Worm (Caenorhabditis elegans) whole organism, L2 larva: ENCODE results near the gene F53H1.4.

Experiments
- C34F6.9 ChIP-seq: fragments of 150-350 bp; optimal IDR thresholded peaks from 2 replicates; lab custom pipeline; 2014; ENCODE audit warnings: missing biosample characterization, missing genetic modification characterization
- F13H6.1 ChIP-seq: sonication (generic microtip); optimal IDR thresholded peaks from 2 replicates; lab custom pipeline; 2016; ENCODE audit warnings: missing genetic modification characterization, missing compliant biosample characterization
- R02D3.7 ChIP-seq: fragments of 150-350 bp; optimal IDR thresholded peaks from 2 replicates; lab custom pipeline; 2014; ENCODE audit warnings: missing biosample characterization, missing genetic modification characterization
- Y55F3AM.14 ChIP-seq: fragments of 200-800 bp; sonication (Bioruptor generic); optimal IDR thresholded peaks from 2 replicates; lab custom pipeline; 2018; ENCODE audit warnings: mild to moderate bottlenecking, missing genetic modification characterization, missing compliant biosample characterization
- ZK546.5 ChIP-seq: sonication (generic microtip); optimal IDR thresholded peaks from 2 replicates; lab custom pipeline; 2017; ENCODE audit warnings: missing biosample characterization, missing genetic modification characterization
- alr-1 ChIP-seq: fragments of 150-350 bp; optimal IDR thresholded peaks from 2 replicates; lab custom pipeline; 2014; ENCODE audit warnings: missing biosample characterization, missing genetic modification characterization
- aly-2 ChIP-seq: fragments of 150-350 bp; optimal IDR thresholded peaks from 2 replicates; lab custom pipeline; 2014; ENCODE audit warnings: missing biosample characterization, missing genetic modification characterization
- ama-1 ChIP-seq: fragments of 150-350 bp; optimal IDR thresholded peaks from 2 replicates; lab custom pipeline; 2018; ENCODE audit warnings: inconsistent platforms
- blmp-1 ChIP-seq: sonication (generic microtip); optimal IDR thresholded peaks from 2 replicates; lab custom pipeline; 2017; ENCODE audit warnings: missing genetic modification characterization, mild to moderate bottlenecking, missing compliant biosample characterization, antibody characterized with exemption, moderate library complexity; ENCODE audit not compliant: insufficient read depth
- ceh-16 ChIP-seq: fragments of 150-350 bp; optimal IDR thresholded peaks from 2 replicates; lab custom pipeline; 2014; ENCODE audit warnings: missing biosample characterization, missing genetic modification characterization
- ceh-82 ChIP-seq: fragments of 150-350 bp; optimal IDR thresholded peaks from 2 replicates; lab custom pipeline; 2014; ENCODE audit warnings: missing biosample characterization, missing genetic modification characterization
- crh-2 ChIP-seq: sonication (generic microtip); optimal IDR thresholded peaks from 2 replicates; lab custom pipeline; 2017; ENCODE audit warnings: missing biosample characterization, missing genetic modification characterization
- egl-27 ChIP-seq: sonication (generic microtip); optimal IDR thresholded peaks from 3 replicates; lab custom pipeline; 2017; ENCODE audit warnings: missing biosample characterization, missing genetic modification reagents, missing genetic modification characterization
- elt-1 ChIP-seq: fragments of 150-350 bp; optimal IDR thresholded peaks from 2 replicates; lab custom pipeline; 2014; ENCODE audit warnings: missing biosample characterization, missing genetic modification characterization
- elt-3 ChIP-seq: sonication (generic microtip); optimal IDR thresholded peaks from 2 replicates; lab custom pipeline; 2017; ENCODE audit warnings: missing biosample characterization, missing genetic modification characterization
- fos-1 ChIP-seq: fragments of 150-350 bp; optimal IDR thresholded peaks from 2 replicates; lab custom pipeline; 2014; ENCODE audit warnings: missing biosample characterization, missing genetic modification characterization
- gmeb-1 ChIP-seq: fragments of 150-350 bp; optimal IDR thresholded peaks from 2 replicates; lab custom pipeline; 2014; ENCODE audit warnings: missing biosample characterization, missing genetic modification characterization
- lin-13 ChIP-seq: fragments of 150-350 bp; optimal IDR thresholded peaks from 2 replicates; lab custom pipeline; 2014; ENCODE audit warnings: missing biosample characterization, missing genetic modification reagents, missing genetic modification characterization
- lin-39 ChIP-seq: fragments of 150-350 bp; optimal IDR thresholded peaks from 2 replicates; lab custom pipeline; 2014; ENCODE audit warnings: missing biosample characterization, missing genetic modification reagents, missing genetic modification characterization
- lsy-2 ChIP-seq, 2 experiments: fragments of 150-350 bp in 1 of 2; sonication (generic microtip) in 1 of 2; optimal IDR thresholded peaks; 2 replicates each; lab custom pipeline; 2014 to 2017; ENCODE audit warnings: missing biosample characterization in 2 of 2, missing genetic modification characterization in 2 of 2
- mab-5 ChIP-seq: fragments of 150-350 bp; optimal IDR thresholded peaks from 2 replicates; lab custom pipeline; 2014; ENCODE audit warnings: missing biosample characterization, missing genetic modification characterization
- mbf-1 ChIP-seq: sonication (generic microtip); optimal IDR thresholded peaks from 2 replicates; lab custom pipeline; 2017; ENCODE audit warnings: missing biosample characterization, missing genetic modification characterization
- mdl-1 ChIP-seq, 2 experiments: fragments of 150-350 bp in 1 of 2; sonication (generic microtip) in 1 of 2; optimal IDR thresholded peaks; 2 replicates each; lab custom pipeline; 2017; ENCODE audit warnings: missing biosample characterization in 2 of 2, missing genetic modification characterization in 2 of 2
- nhr-10 ChIP-seq: sonication (generic microtip); optimal IDR thresholded peaks from 2 replicates; lab custom pipeline; 2017; ENCODE audit warnings: missing biosample characterization, missing genetic modification characterization
- nhr-11 ChIP-seq: fragments of 150-350 bp; optimal IDR thresholded peaks from 2 replicates; lab custom pipeline; 2014; ENCODE audit warnings: missing biosample characterization, missing genetic modification characterization
- nhr-12 ChIP-seq: fragments of 150-350 bp; optimal IDR thresholded peaks from 2 replicates; lab custom pipeline; 2014; ENCODE audit warnings: missing biosample characterization, missing genetic modification characterization
- nhr-21 ChIP-seq: fragments of 150-350 bp; optimal IDR thresholded peaks from 2 replicates; lab custom pipeline; 2014; ENCODE audit warnings: missing biosample characterization, missing genetic modification characterization
- nhr-23 ChIP-seq: fragments of 150-350 bp; optimal IDR thresholded peaks from 2 replicates; lab custom pipeline; 2014; ENCODE audit warnings: missing biosample characterization, missing genetic modification reagents, missing genetic modification characterization
- nhr-237 ChIP-seq: fragments of 150-350 bp; optimal IDR thresholded peaks from 2 replicates; lab custom pipeline; 2014; ENCODE audit warnings: missing biosample characterization, missing genetic modification characterization
- nhr-25 ChIP-seq: fragments of 150-350 bp; sonication (generic microtip); optimal IDR thresholded peaks from 3 replicates; lab custom pipeline; 2014; ENCODE audit warnings: missing biosample characterization, missing genetic modification characterization
- nhr-6 ChIP-seq: fragments of 150-350 bp; optimal IDR thresholded peaks from 2 replicates; lab custom pipeline; 2014; ENCODE audit warnings: missing biosample characterization, missing genetic modification characterization
- nhr-77 ChIP-seq: fragments of 150-350 bp; optimal IDR thresholded peaks from 2 replicates; lab custom pipeline; 2014; ENCODE audit warnings: missing biosample characterization, missing genetic modification characterization
- peb-1 ChIP-seq: fragments of 150-350 bp; optimal IDR thresholded peaks from 2 replicates; lab custom pipeline; 2014; ENCODE audit warnings: missing biosample characterization, missing genetic modification characterization
- sem-4 ChIP-seq: fragments of 150-350 bp; optimal IDR thresholded peaks from 2 replicates; lab custom pipeline; 2014; ENCODE audit warnings: missing biosample characterization, missing genetic modification reagents, missing genetic modification characterization
- skn-1 ChIP-seq: sonication (generic microtip); optimal IDR thresholded peaks from 2 replicates; lab custom pipeline; 2017; ENCODE audit warnings: missing biosample characterization, missing genetic modification characterization
- sma-3 ChIP-seq: sonication (generic microtip); optimal IDR thresholded peaks from 2 replicates; lab custom pipeline; 2016; ENCODE audit warnings: missing genetic modification reagents, missing genetic modification characterization, missing compliant biosample characterization
- sma-9 ChIP-seq, 2 experiments: fragments of 150-350 bp in 1 of 2; sonication (generic microtip) in 1 of 2; optimal IDR thresholded peaks; 2 replicates each; lab custom pipeline; 2014 to 2016; ENCODE audit warnings: missing genetic modification characterization in 2 of 2, mild to moderate bottlenecking in 1 of 2, missing biosample characterization in 1 of 2, missing compliant biosample characterization in 1 of 2, missing genetic modification reagents in 1 of 2, moderate library complexity in 1 of 2
- snpc-4 ChIP-seq: fragments of 150-350 bp; optimal IDR thresholded peaks from 2 replicates; lab custom pipeline; 2014; ENCODE audit warnings: missing biosample characterization, missing genetic modification characterization
- unc-39 ChIP-seq: fragments of 150-350 bp; optimal IDR thresholded peaks from 2 replicates; lab custom pipeline; 2014; ENCODE audit warnings: missing biosample characterization, missing genetic modification characterization
- unc-55 ChIP-seq: fragments of 150-350 bp; sonication (generic microtip); optimal IDR thresholded peaks from 3 replicates; lab custom pipeline; 2014; ENCODE audit warnings: missing biosample characterization, missing genetic modification reagents, missing genetic modification characterization
- zag-1 ChIP-seq: fragments of 150-350 bp; optimal IDR thresholded peaks from 2 replicates; lab custom pipeline; 2014; ENCODE audit warnings: missing biosample characterization, missing genetic modification characterization
- ztf-4 ChIP-seq: fragments of 150-350 bp; optimal IDR thresholded peaks from 2 replicates; lab custom pipeline; 2014; ENCODE audit warnings: missing biosample characterization, missing genetic modification characterization

Gene F53H1.4

ce11 chrIV:1260474-1260873 is 49.5 kb upstream of the F53H1.4 start:
- TF ChIP-seq snpc-4 (tag; lab: Kevin White, UChicago) (peak; percentile 42), Y55F3AM.14 (GFP tag; lab: Kevin White, UChicago) (no peak), mbf-1 (tag; lab: Kevin White, UChicago) (no peak), ama-1 (lab: Kevin White, UChicago) (no peak), sma-9 (GFP tag; optimal IDR thresholded peaks at IDR 0.05; lab: Kevin White, UChicago) (no peak), sma-9 (tag; optimal IDR thresholded peaks at IDR 0.05; lab: Kevin White, UChicago) (no peak)

- TF ChIP-seq nhr-237 (tag; lab: Kevin White, UChicago) (no peak), lin-13 (no peak), unc-39 (tag; lab: Kevin White, UChicago) (no peak), blmp-1 (tag; lab: Kevin White, UChicago) (no peak), elt-1 (tag; lab: Kevin White, UChicago) (no peak), nhr-6 (no peak), nhr-23 (no peak), nhr-21 (tag; lab: Kevin White, UChicago) (no peak), mdl-1 (tag; optimal IDR thresholded peaks at IDR 0.05; lab: Kevin White, UChicago) (no peak), nhr-25 (tag; lab: Kevin White, UChicago) (no peak), aly-2 (no peak), R02D3.7 (no peak), skn-1 (tag; lab: Kevin White, UChicago) (no peak), gmeb-1 (tag; lab: Kevin White, UChicago) (no peak)
These were observed 48.9 kb upstream of the F53H1.4 start, which contains the start of gene clec-169 for ce11 chrIV:1261024-1261423. clec-169 (plus strand) TSS chrIV:1261324.

- TF ChIP-seq nhr-12 (tag; lab: Kevin White, UChicago), result no peak
- no peak for TF ChIP-seq nhr-21 (tag; lab: Kevin White, UChicago)
- TF ChIP-seq gmeb-1 (tag; lab: Kevin White, UChicago), result no peak
- TF ChIP-seq mab-5, result no peak
- no peak for TF ChIP-seq snpc-4 (tag; lab: Kevin White, UChicago)
- no peak for TF ChIP-seq alr-1
- no peak for TF ChIP-seq egl-27 (tag; lab: Kevin White, UChicago)
- no peak for TF ChIP-seq ceh-16 (tag; lab: Kevin White, UChicago)
- TF ChIP-seq sma-3 (GFP tag; lab: Kevin White, UChicago), result no peak
- no peak for TF ChIP-seq lin-39 (tag; lab: Kevin White, UChicago)
- no peak for TF ChIP-seq nhr-77 (tag; lab: Kevin White, UChicago)
- no peak for TF ChIP-seq C34F6.9 (tag; lab: Kevin White, UChicago)
These were observed 48.0 kb upstream of the F53H1.4 start for ce11 chrIV:1261930-1262329.

ce11 chrIV:1264928-1265327 is 45.0 kb upstream of the F53H1.4 start, which contains the start of gene F38A1.13:
F38A1.13 (plus strand) TSS chrIV:1265228.
- TF ChIP-seq peb-1 (tag; lab: Kevin White, UChicago), result no peak
- no peak for TF ChIP-seq alr-1
- no peak for TF ChIP-seq crh-2
- no peak for TF ChIP-seq unc-55 (GFP tag; lab: Kevin White, UChicago)
- no peak for TF ChIP-seq Y55F3AM.14 (GFP tag; lab: Kevin White, UChicago)
- no peak for TF ChIP-seq ama-1 (lab: Kevin White, UChicago)
- TF ChIP-seq nhr-12 (tag; lab: Kevin White, UChicago), result no peak
- TF ChIP-seq lsy-2 (tag; optimal IDR thresholded peaks at IDR 0.05; lab: Kevin White, UChicago), result no peak
- TF ChIP-seq elt-3, result no peak
- TF ChIP-seq C34F6.9 (tag; lab: Kevin White, UChicago), result no peak
- TF ChIP-seq blmp-1 (tag; lab: Kevin White, UChicago), result no peak
- TF ChIP-seq mbf-1 (tag; lab: Kevin White, UChicago), result no peak
- TF ChIP-seq ZK546.5, result no peak
- TF ChIP-seq aly-2, result no peak
- no peak for TF ChIP-seq sem-4 (tag; lab: Kevin White, UChicago)

ce11 chrIV:1266138-1266537 is 43.8 kb upstream of the F53H1.4 start:
- TF ChIP-seq ceh-82 (tag; lab: Kevin White, UChicago) (no peak), crh-2 (peak; percentile 26), nhr-77 (tag; lab: Kevin White, UChicago) (no peak), unc-39 (tag; lab: Kevin White, UChicago) (no peak), peb-1 (tag; lab: Kevin White, UChicago) (no peak), mab-5 (no peak), blmp-1 (tag; lab: Kevin White, UChicago) (no peak), alr-1 (no peak), skn-1 (tag; lab: Kevin White, UChicago) (no peak), egl-27 (tag; lab: Kevin White, UChicago) (no peak), nhr-10 (tag; lab: Kevin White, UChicago) (no peak), F13H6.1 (tag; lab: Kevin White, UChicago) (no peak), R02D3.7 (no peak), ztf-4 (tag; lab: Kevin White, UChicago) (no peak), zag-1 (tag; lab: Kevin White, UChicago) (no peak), fos-1 (tag; lab: Kevin White, UChicago) (peak; percentile 98), lin-39 (tag; lab: Kevin White, UChicago) (no peak), ZK546.5 (no peak), snpc-4 (tag; lab: Kevin White, UChicago) (no peak), nhr-12 (tag; lab: Kevin White, UChicago) (no peak), sma-9 (GFP tag; optimal IDR thresholded peaks at IDR 0.05; lab: Kevin White, UChicago) (peak; percentile 27), sma-9 (tag; optimal IDR thresholded peaks at IDR 0.05; lab: Kevin White, UChicago) (no peak), elt-1 (tag; lab: Kevin White, UChicago) (no peak), nhr-21 (tag; lab: Kevin White, UChicago) (no peak), Y55F3AM.14 (GFP tag; lab: Kevin White, UChicago) (no peak), nhr-11 (tag; lab: Kevin White, UChicago) (no peak), nhr-237 (tag; lab: Kevin White, UChicago) (no peak), nhr-6 (no peak), unc-55 (GFP tag; lab: Kevin White, UChicago) (no peak)
